Fruit fly (Drosophila melanogaster) whole organism, embryonic: ENCODE measurements around the gene Ugt36D1.

Experiments
- Bgb ChIP-seq: fragments of 200-800 bp; sonication (Bioruptor generic); IDR thresholded peaks from 2 replicates; pipeline ENCODE4 v1.3.6; 2022; ENCODE audit warnings: missing biosample characterization, missing genetic modification characterization; ENCODE audit not compliant: partially characterized antibody
- CG10147 ChIP-seq: fragments of 200-800 bp; sonication (Bioruptor generic); optimal IDR thresholded peaks from 2 replicates; lab custom pipeline; 2019; ENCODE audit warnings: missing biosample characterization, mild to moderate bottlenecking, missing genetic modification characterization, moderate library complexity
- CG13894 ChIP-seq: fragments of 200-800 bp; sonication (Bioruptor generic); optimal IDR thresholded peaks from 3 replicates; lab custom pipeline; 2018; ENCODE audit warnings: missing biosample characterization, mild to moderate bottlenecking, missing genetic modification characterization, moderate library complexity
- CG14860 ChIP-seq: fragments of 200-800 bp; sonication (Bioruptor generic); IDR thresholded peaks from 3 replicates; pipeline ENCODE4 v1.3.6; 2022; ENCODE audit warnings: missing biosample characterization, missing genetic modification characterization; ENCODE audit not compliant: partially characterized antibody
- CG15269 ChIP-seq: fragments of 200-800 bp; sonication (Bioruptor generic); optimal IDR thresholded peaks from 2 replicates; lab custom pipeline; 2018; ENCODE audit warnings: missing biosample characterization, mild to moderate bottlenecking, missing genetic modification characterization, moderate library complexity
- CG1529 ChIP-seq: fragments of 200-800 bp; sonication (Bioruptor generic); optimal IDR thresholded peaks from 3 replicates; lab custom pipeline; 2018; ENCODE audit warnings: missing biosample characterization, missing genetic modification characterization
- CG15514 ChIP-seq: fragments of 200-800 bp; sonication (Bioruptor generic); optimal IDR thresholded peaks from 3 replicates; lab custom pipeline; 2017; ENCODE audit warnings: missing biosample characterization, missing genetic modification characterization, mild to moderate bottlenecking, moderate library complexity, missing genetic modification reagents
- CG1647 ChIP-seq: fragments of 200-800 bp; sonication (Bioruptor generic); optimal IDR thresholded peaks from 3 replicates; lab custom pipeline; 2016; ENCODE audit warnings: missing biosample characterization, missing genetic modification characterization
- CG16815 ChIP-seq: fragments of 200-800 bp; sonication (Bioruptor generic); optimal IDR thresholded peaks from 3 replicates; lab custom pipeline; 2017; ENCODE audit warnings: missing biosample characterization, mild to moderate bottlenecking, missing genetic modification characterization
- CG18011 ChIP-seq: fragments of 200-800 bp; sonication (Bioruptor generic); optimal IDR thresholded peaks from 2 replicates; lab custom pipeline; 2017; ENCODE audit warnings: missing biosample characterization, missing genetic modification characterization, mild to moderate bottlenecking, moderate library complexity, missing genotype
- CG18599 ChIP-seq: fragments of 200-800 bp; sonication (Bioruptor generic); optimal IDR thresholded peaks from 3 replicates; lab custom pipeline; 2017; ENCODE audit warnings: missing biosample characterization, missing genetic modification characterization, mild to moderate bottlenecking, moderate library complexity, missing genetic modification reagents
- CG32767 ChIP-seq: fragments of 200-800 bp; sonication (Bioruptor generic); IDR thresholded peaks from 2 replicates; pipeline ENCODE4 v1.3.6; 2022; ENCODE audit warnings: missing biosample characterization, missing genetic modification characterization
- CG34224 ChIP-seq: fragments of 200-800 bp; sonication (Bioruptor generic); IDR thresholded peaks from 3 replicates; pipeline ENCODE4 v1.3.6; 2022; ENCODE audit warnings: missing biosample characterization, missing genetic modification characterization; ENCODE audit not compliant: partially characterized antibody
- CG34422 ChIP-seq: fragments of 200-800 bp; sonication (Bioruptor generic); IDR thresholded peaks from 3 replicates; pipeline ENCODE4 v1.3.6; 2022; ENCODE audit warnings: missing biosample characterization, missing genetic modification characterization
- CG4730 ChIP-seq: fragments of 200-800 bp; sonication (Bioruptor generic); IDR thresholded peaks from 2 replicates; pipeline ENCODE4 v1.3.6; 2022; ENCODE audit warnings: missing biosample characterization, missing genetic modification characterization
- CG6654 ChIP-seq: fragments of 200-800 bp; sonication (Bioruptor generic); optimal IDR thresholded peaks from 2 replicates; lab custom pipeline; 2017; ENCODE audit warnings: missing biosample characterization, mild to moderate bottlenecking, missing genetic modification characterization
- CG8089 ChIP-seq: fragments of 200-800 bp; sonication (Bioruptor generic); optimal IDR thresholded peaks from 3 replicates; lab custom pipeline; 2016; ENCODE audit warnings: missing biosample characterization, missing genetic modification characterization
- Dref ChIP-seq: fragments of 200-800 bp; sonication (Bioruptor generic); IDR thresholded peaks from 2 replicates; pipeline ENCODE4 v1.3.6; 2022; ENCODE audit warnings: missing biosample characterization, missing genetic modification characterization
- HLHmδ ChIP-seq: fragments of 200-800 bp; sonication (Bioruptor generic); optimal IDR thresholded peaks from 2 replicates; lab custom pipeline; 2018; ENCODE audit warnings: missing biosample characterization, mild to moderate bottlenecking, missing genetic modification characterization, moderate library complexity
- Hand ChIP-seq: fragments of 200-800 bp; sonication (Bioruptor generic); optimal IDR thresholded peaks from 2 replicates; lab custom pipeline; 2017; ENCODE audit warnings: mild to moderate bottlenecking, missing biosample characterization, missing genetic modification reagents, missing genetic modification characterization
- Hr39 ChIP-seq: fragments of >200 bp; optimal IDR thresholded peaks from 2 replicates; lab custom pipeline; 2017
- Hr51 ChIP-seq, 2 experiments: fragments of 200-800 bp; sonication (Bioruptor generic); optimal IDR thresholded peaks; 2 replicates in 1 of 2; 3 replicates in 1 of 2; lab custom pipeline; 2016 to 2018; ENCODE audit warnings: missing biosample characterization in 2 of 2, missing genetic modification characterization in 2 of 2, mild to moderate bottlenecking in 1 of 2, moderate library complexity in 1 of 2
- Hr78 ChIP-seq, 2 experiments: fragments of 200-800 bp in 1 of 2; fragments of >200 bp in 1 of 2; sonication (Bioruptor generic) in 1 of 2; optimal IDR thresholded peaks; 2 replicates each; lab custom pipeline; 2017 to 2019; ENCODE audit warnings: missing biosample characterization in 2 of 2, missing genetic modification characterization in 2 of 2, mild to moderate bottlenecking in 1 of 2, moderate library complexity in 1 of 2
- Lhr ChIP-seq: fragments of 200-800 bp; sonication (Bioruptor generic); optimal IDR thresholded peaks from 3 replicates; lab custom pipeline; 2017; ENCODE audit warnings: mild to moderate bottlenecking, missing biosample characterization, missing genetic modification reagents, missing genetic modification characterization
- Opbp ChIP-seq: fragments of 200-800 bp; sonication (Bioruptor generic); IDR thresholded peaks from 3 replicates; pipeline ENCODE4 v1.3.6; 2022; ENCODE audit warnings: missing biosample characterization, missing genetic modification characterization; ENCODE audit not compliant: partially characterized antibody
- Pdp1 ChIP-seq, 2 experiments: fragments of 200-800 bp; sonication (Bioruptor generic); optimal IDR thresholded peaks; 3 replicates each; lab custom pipeline; 2016; ENCODE audit warnings: missing biosample characterization in 2 of 2, missing genetic modification characterization in 2 of 2, mild to moderate bottlenecking in 1 of 2, moderate library complexity in 1 of 2
- Poxn ChIP-seq: fragments of 200-800 bp; sonication (Bioruptor generic); IDR thresholded peaks from 2 replicates; pipeline ENCODE4 v1.3.6; 2022; ENCODE audit warnings: missing biosample characterization, missing genetic modification characterization
- ap ChIP-seq: fragments of 200-800 bp; sonication (Bioruptor generic); IDR thresholded peaks from 2 replicates; pipeline ENCODE4 v1.3.6; 2022; ENCODE audit warnings: missing biosample characterization, missing genetic modification characterization
- corto ChIP-seq: fragments of 200-800 bp; sonication (Bioruptor generic); optimal IDR thresholded peaks from 2 replicates; lab custom pipeline; 2016; ENCODE audit warnings: missing biosample characterization, mild to moderate bottlenecking, missing genetic modification characterization, moderate library complexity
- crol ChIP-seq: fragments of 200-800 bp; sonication (Bioruptor generic); IDR thresholded peaks from 2 replicates; pipeline ENCODE4 v1.3.6; 2022; ENCODE audit warnings: missing biosample characterization, missing genetic modification characterization
- da ChIP-seq: fragments of 200-800 bp; sonication (Bioruptor generic); optimal IDR thresholded peaks from 2 replicates; lab custom pipeline; 2016; ENCODE audit warnings: missing biosample characterization, missing genetic modification characterization
- dimm ChIP-seq: fragments of 200-800 bp; sonication (Bioruptor generic); IDR thresholded peaks from 2 replicates; pipeline ENCODE4 v1.3.6; 2022; ENCODE audit warnings: missing biosample characterization, missing genetic modification characterization
- dmrt99B ChIP-seq: fragments of 200-800 bp; sonication (Bioruptor generic); optimal IDR thresholded peaks from 2 replicates; lab custom pipeline; 2018; ENCODE audit warnings: missing biosample characterization, mild to moderate bottlenecking, missing genetic modification characterization, moderate library complexity
- en ChIP-seq: fragments of 200-800 bp; sonication (Bioruptor generic); optimal IDR thresholded peaks from 2 replicates; lab custom pipeline; 2016; ENCODE audit warnings: missing biosample characterization, missing genetic modification characterization
- ewg ChIP-seq: fragments of 200-800 bp; sonication (Bioruptor generic); optimal IDR thresholded peaks from 3 replicates; lab custom pipeline; 2017; ENCODE audit warnings: mild to moderate bottlenecking, missing biosample characterization, missing genetic modification reagents, missing genetic modification characterization
- gem ChIP-seq: fragments of 200-800 bp; sonication (Bioruptor generic); optimal IDR thresholded peaks from 2 replicates; lab custom pipeline; 2019; ENCODE audit warnings: missing biosample characterization, mild to moderate bottlenecking, missing genetic modification characterization, moderate library complexity
- hkb ChIP-seq, 2 experiments: fragments of 200-800 bp in 1 of 2; fragments of >200 bp in 1 of 2; sonication (Bioruptor generic) in 1 of 2; IDR thresholded peaks in 1 of 2; optimal IDR thresholded peaks in 1 of 2; 2 replicates each; pipeline versions ENCODE4 v1.3.6 to Lab custom; 2017 to 2022; ENCODE audit warnings: missing biosample characterization in 1 of 2, missing genetic modification characterization in 1 of 2
- lab ChIP-seq: fragments of 200-800 bp; sonication (Bioruptor generic); optimal IDR thresholded peaks from 3 replicates; lab custom pipeline; 2017; ENCODE audit warnings: missing biosample characterization, missing genetic modification characterization, mild to moderate bottlenecking, moderate library complexity, missing genetic modification reagents
- lmd ChIP-seq: fragments of 200-800 bp; sonication (Bioruptor generic); IDR thresholded peaks from 2 replicates; pipeline ENCODE4 v1.3.6; 2022; ENCODE audit warnings: missing biosample characterization, missing genetic modification characterization
- peb ChIP-seq: fragments of 200-800 bp; sonication (Bioruptor generic); IDR thresholded peaks from 2 replicates; pipeline ENCODE4 v1.3.6; 2022; ENCODE audit warnings: missing biosample characterization, missing genetic modification characterization
- pho ChIP-seq: fragments of 200-800 bp; sonication (Bioruptor generic); optimal IDR thresholded peaks from 2 replicates; lab custom pipeline; 2016; ENCODE audit warnings: missing biosample characterization, missing genetic modification characterization
- pros ChIP-seq: fragments of 200-800 bp; sonication (Bioruptor generic); optimal IDR thresholded peaks from 3 replicates; lab custom pipeline; 2019; ENCODE audit warnings: missing biosample characterization, mild to moderate bottlenecking, missing genetic modification characterization, moderate library complexity
- sens ChIP-seq: fragments of 200-800 bp; sonication (Bioruptor generic); peaks from one replicate; lab custom pipeline; 2016; ENCODE audit warnings: missing biosample characterization, missing genetic modification characterization
- tx ChIP-seq: fragments of 200-800 bp; sonication (Bioruptor generic); optimal IDR thresholded peaks from 2 replicates; lab custom pipeline; 2016; ENCODE audit warnings: missing biosample characterization, missing genetic modification characterization
- unpg ChIP-seq: fragments of 200-800 bp; sonication (Bioruptor generic); optimal IDR thresholded peaks from 3 replicates; lab custom pipeline; 2018; ENCODE audit warnings: missing biosample characterization, mild to moderate bottlenecking, missing genetic modification characterization, moderate library complexity
- vnd ChIP-seq: fragments of 200-800 bp; sonication (Bioruptor generic); IDR thresholded peaks from 3 replicates; pipeline ENCODE4 v1.3.6; 2022; ENCODE audit warnings: missing biosample characterization, missing genetic modification characterization; ENCODE audit not compliant: partially characterized antibody
- zen ChIP-seq: fragments of 200-800 bp; sonication (Bioruptor generic); optimal IDR thresholded peaks from 3 replicates; lab custom pipeline; 2018; ENCODE audit warnings: missing biosample characterization, mild to moderate bottlenecking, missing genetic modification characterization, moderate library complexity

Ugt36D1 gene

dm6 chr2L:18844479-18844878, 21.1 kb downstream of the Ugt36D1 start, which contains the start of gene CG33120:
CG33120 (minus strand) TSS chr2L:18844579.
- TF ChIP-seq ewg (GFP tag; lab: Kevin White, UChicago) (no peak), dimm (no peak), sens (peak; percentile 37)
- TF ChIP-seq, all 482 proteins: peak for 1

dm6 chr2L:18844917-18845509, 21.7 kb downstream of the Ugt36D1 start, which contains the start of gene CG17321:
CG17321 (plus strand) TSS chr2L:18845184.
- TF ChIP-seq dmrt99B (tag; lab: Kevin White, UChicago) = no peak
- TF ChIP-seq CG1529 (GFP tag; lab: Kevin White, UChicago) = no peak
- peak; percentile 97 for TF ChIP-seq CG15514 (GFP tag; lab: Kevin White, UChicago)
- no peak for TF ChIP-seq Hr39 (lab: Kevin White, UChicago)
- TF ChIP-seq CG34224 (GFP tag; lab: Robert Waterston, UW) = no peak
- TF ChIP-seq peb = no peak
- peak; percentile 36 for TF ChIP-seq CG18599 (GFP tag; lab: Kevin White, UChicago)
- peak; percentile 20; the same call in 1 of the 3 replicates for TF ChIP-seq CG34422
- TF ChIP-seq gem = no peak
- TF ChIP-seq CG4730 (GFP tag; lab: Robert Waterston, UW) = no peak
- TF ChIP-seq Opbp (GFP tag; lab: Robert Waterston, UW) = no peak
- TF ChIP-seq Poxn (GFP tag; lab: Robert Waterston, UW) = no peak
- no peak for TF ChIP-seq pho (GFP tag; lab: Kevin White, UChicago)
- TF ChIP-seq ap (GFP tag; lab: Robert Waterston, UW) = no peak
- TF ChIP-seq tx (GFP tag; lab: Kevin White, UChicago) = no peak
- no peak for TF ChIP-seq Lhr
- no peak for TF ChIP-seq CG1647 (GFP tag; lab: Kevin White, UChicago)
- TF ChIP-seq Hr51 (GFP tag; optimal IDR thresholded peaks at IDR 0.05; lab: Kevin White, UChicago) = no peak
- TF ChIP-seq da (GFP tag; lab: Kevin White, UChicago) = no peak
- TF ChIP-seq Hr78 (GFP tag; optimal IDR thresholded peaks at IDR 0.05; lab: Kevin White, UChicago) = no peak
- no peak for TF ChIP-seq CG6654 (GFP tag; lab: Kevin White, UChicago)
- TF ChIP-seq HLHmδ (GFP tag; lab: Kevin White, UChicago) = no peak
- TF ChIP-seq pros = no peak
- no peak for TF ChIP-seq corto (GFP tag; lab: Kevin White, UChicago)
- TF ChIP-seq CG18011 (GFP tag; lab: Kevin White, UChicago) = no peak
- TF ChIP-seq CG13894 (tag; lab: Kevin White, UChicago) = peak; percentile 51
- TF ChIP-seq CG32767 (GFP tag; lab: Robert Waterston, UW) = no peak
- TF ChIP-seq Dref (GFP tag; lab: Robert Waterston, UW) = 0 out of 2 replicates have a peak, but pooled peaks have one; percentile 14
- TF ChIP-seq lab = no peak
- no peak for TF ChIP-seq CG16815 (GFP tag; lab: Kevin White, UChicago)
- TF ChIP-seq Pdp1 (GFP tag; optimal IDR thresholded peaks at IDR 0.05; lab: Kevin White, UChicago) = no peak
- TF ChIP-seq unpg = no peak
- TF ChIP-seq CG14860 (GFP tag; lab: Robert Waterston, UW) = no peak
- peak; percentile 68 for TF ChIP-seq crol
- TF ChIP-seq en = no peak
- peak; percentile 14 for TF ChIP-seq Hand (GFP tag; lab: Kevin White, UChicago)
- no peak for TF ChIP-seq vnd (GFP tag; lab: Robert Waterston, UW)
- no peak for TF ChIP-seq hkb (optimal IDR thresholded peaks at IDR 0.05; lab: Kevin White, UChicago)
- no peak for TF ChIP-seq hkb (GFP tag; IDR thresholded peaks at IDR 0.05; lab: Robert Waterston, UW)
- TF ChIP-seq CG10147 (GFP tag; lab: Kevin White, UChicago) = no peak
- TF ChIP-seq CG8089 (GFP tag; lab: Kevin White, UChicago) = no peak
- TF ChIP-seq lmd (GFP tag; lab: Robert Waterston, UW) = no peak
- TF ChIP-seq Bgb (GFP tag; lab: Robert Waterston, UW) = peak; percentile 27; the same call in 1 of the 2 replicates
- TF ChIP-seq CG15269 (tag; lab: Kevin White, UChicago) = no peak
- no peak for TF ChIP-seq zen (tag; lab: Kevin White, UChicago)
